Fruit fly (Drosophila melanogaster) whole organism, prepupa: ENCODE results near the gene Atg1.

Source experiments
- CG11294 ChIP-seq: fragments of 200-800 bp; sonication (Bioruptor generic); IDR thresholded peaks from 2 replicates; pipeline ENCODE4 v1.3.6; 2022; ENCODE audit warnings: missing biosample characterization, missing genetic modification characterization
- CG16779 ChIP-seq: fragments of 200-800 bp; sonication (Bioruptor generic); optimal IDR thresholded peaks from 3 replicates; lab custom pipeline; 2017; ENCODE audit warnings: missing biosample characterization, mild to moderate bottlenecking, missing genetic modification characterization
- CG6276 ChIP-seq: fragments of 200-800 bp; sonication (Bioruptor generic); optimal IDR thresholded peaks from 2 replicates; lab custom pipeline; 2017; ENCODE audit warnings: missing biosample characterization, mild to moderate bottlenecking, missing genetic modification characterization
- CG9139 ChIP-seq: fragments of 200-800 bp; sonication (Bioruptor generic); optimal IDR thresholded peaks from 3 replicates; lab custom pipeline; 2017; ENCODE audit warnings: missing biosample characterization, mild to moderate bottlenecking, missing genetic modification characterization
- Eip93F ChIP-seq: fragments of 200-800 bp; sonication (Bioruptor generic); optimal IDR thresholded peaks from 2 replicates; lab custom pipeline; 2016; ENCODE audit warnings: missing biosample characterization, mild to moderate bottlenecking, missing genetic modification characterization
- Hr39 ChIP-seq: fragments of 200-800 bp; sonication (Bioruptor generic); optimal IDR thresholded peaks from 2 replicates; lab custom pipeline; 2016; ENCODE audit warnings: missing biosample characterization, missing genetic modification characterization
- Lpt ChIP-seq: fragments of 200-800 bp; sonication (Bioruptor generic); optimal IDR thresholded peaks from 3 replicates; lab custom pipeline; 2016; ENCODE audit warnings: missing biosample characterization, missing genetic modification characterization
- Met ChIP-seq: fragments of 200-800 bp; sonication (Bioruptor generic); optimal IDR thresholded peaks from 3 replicates; lab custom pipeline; 2016; ENCODE audit warnings: missing biosample characterization, missing genetic modification characterization
- OdsH ChIP-seq: fragments of 200-800 bp; sonication (Bioruptor generic); optimal IDR thresholded peaks from 3 replicates; lab custom pipeline; 2016; ENCODE audit warnings: missing biosample characterization, missing genetic modification characterization
- Sox102F ChIP-seq: fragments of 200-800 bp; sonication (Bioruptor generic); optimal IDR thresholded peaks from 2 replicates; lab custom pipeline; 2016; ENCODE audit warnings: missing biosample characterization, mild to moderate bottlenecking, missing genetic modification characterization
- spab ChIP-seq: fragments of 200-800 bp; sonication (Bioruptor generic); optimal IDR thresholded peaks from 2 replicates; lab custom pipeline; 2017; ENCODE audit warnings: missing biosample characterization, mild to moderate bottlenecking, missing genetic modification characterization, missing genetic modification reagents
- svp ChIP-seq: fragments of 200-800 bp; sonication (Bioruptor generic); peaks from one replicate; lab custom pipeline; 2016; ENCODE audit warnings: missing biosample characterization, missing genetic modification characterization

- TF ChIP-seq Met (GFP tag; lab: Kevin White, UChicago) (no peak), Eip93F (no peak), CG9139 (GFP tag; lab: Kevin White, UChicago) (no peak), svp (GFP tag; lab: Kevin White, UChicago) (no peak), Hr39 (GFP tag; lab: Kevin White, UChicago) (no peak), Sox102F (GFP tag; lab: Kevin White, UChicago) (no peak), spab (GFP tag; lab: Kevin White, UChicago) (no peak), CG11294 (no peak), CG16779 (tag; lab: Kevin White, UChicago) (no peak), CG6276 (no peak), OdsH (GFP tag; lab: Kevin White, UChicago) (no peak), Lpt (GFP tag; lab: Kevin White, UChicago) (no peak)
Observed at dm6 chr3L:12808421-12808820, 3.5 kb upstream of the Atg1 start, which contains the start of gene CG32110.
